Worm (Caenorhabditis elegans) whole organism, midembryonic: ENCODE results near the gene otpl-5.

ENCODE experiments used
- T22C8.4 ChIP-seq: fragments of 200-800 bp; sonication (Bioruptor generic); IDR thresholded peaks from 2 replicates; pipeline ENCODE4 v1.3.6; 2022; ENCODE audit warnings: missing genetic modification characterization, missing compliant biosample characterization
- flt-1 ChIP-seq: fragments of 200-800 bp; sonication (Bioruptor generic); IDR thresholded peaks from 2 replicates; pipeline ENCODE4 v1.3.6; 2022; ENCODE audit warnings: missing genetic modification characterization, missing compliant biosample characterization
- klf-2 ChIP-seq: fragments of 200-800 bp; sonication (Bioruptor generic); conservative IDR thresholded peaks from 2 replicates; pipeline ENCODE4 v1.3.6; 2022; ENCODE audit warnings: missing genetic modification reagents, missing genetic modification characterization, missing compliant biosample characterization
- med-1 ChIP-seq: sonication (generic microtip); optimal IDR thresholded peaks from 2 replicates; lab custom pipeline; 2017; ENCODE audit warnings: missing genetic modification characterization, mild to moderate bottlenecking, missing compliant biosample characterization, antibody characterized with exemption, missing genetic modification reagents; ENCODE audit not compliant: insufficient read depth
- ref-1 ChIP-seq: fragments of 200-800 bp; sonication (Bioruptor generic); conservative IDR thresholded peaks from 2 replicates; pipeline ENCODE4 v1.3.6; 2022; ENCODE audit warnings: missing genetic modification reagents, missing genetic modification characterization, missing compliant biosample characterization
- tab-1 ChIP-seq: fragments of 200-800 bp; sonication (Bioruptor generic); IDR thresholded peaks from 2 replicates; pipeline ENCODE4 v1.3.6; 2022; ENCODE audit warnings: missing genetic modification characterization, missing compliant biosample characterization
- ztf-29 ChIP-seq: fragments of 200-800 bp; sonication (Bioruptor generic); IDR thresholded peaks from 2 replicates; pipeline ENCODE4 v1.3.6; 2022; ENCODE audit warnings: missing genetic modification reagents, missing genetic modification characterization, missing compliant biosample characterization

- TF ChIP-seq flt-1 (GFP tag; lab: Robert Waterston, UW) (no peak), klf-2 (no peak), ztf-29 (GFP tag; lab: Robert Waterston, UW) (no peak), med-1 (no peak), tab-1 (GFP tag; lab: Robert Waterston, UW) (no peak), ref-1 (GFP tag; lab: Robert Waterston, UW) (no peak), T22C8.4 (GFP tag; lab: Robert Waterston, UW) (no peak)
Measured at ce11 chrV:8517711-8518110, 11.6 kb upstream of the otpl-5 start.
